Fruit fly (Drosophila melanogaster) whole organism, embryonic: ENCODE results near the gene CG15543.

Experiments used
- Aef1 ChIP-seq: fragments of 200-800 bp; sonication (Bioruptor generic); IDR thresholded peaks from 3 replicates; pipeline ENCODE4 v1.3.6; 2022; ENCODE audit warnings: missing biosample characterization, missing genetic modification characterization
- B-H1 ChIP-seq: fragments of 200-800 bp; sonication (Bioruptor generic); IDR thresholded peaks from 3 replicates; pipeline ENCODE4 v1.3.6; 2022; ENCODE audit warnings: missing biosample characterization, missing genetic modification characterization
- Blimp-1 ChIP-seq: fragments of 200-800 bp; sonication (Bioruptor generic); optimal IDR thresholded peaks from 3 replicates; lab custom pipeline; 2018; ENCODE audit warnings: missing biosample characterization, missing genetic modification characterization, mild to moderate bottlenecking, moderate library complexity, missing genetic modification reagents
- CG10321 ChIP-seq: fragments of 200-800 bp; sonication (Bioruptor generic); IDR thresholded peaks from 2 replicates; pipeline ENCODE4 v1.3.6; 2022; ENCODE audit warnings: missing biosample characterization, missing genetic modification characterization
- CG10543 ChIP-seq: fragments of 200-800 bp; sonication (Bioruptor generic); optimal IDR thresholded peaks from 3 replicates; lab custom pipeline; 2017; ENCODE audit warnings: missing biosample characterization, mild to moderate bottlenecking, missing genetic modification characterization, moderate library complexity
- CG10959 ChIP-seq: fragments of 200-800 bp; sonication (Bioruptor generic); IDR thresholded peaks from 2 replicates; pipeline ENCODE4 v1.3.6; 2022; ENCODE audit warnings: missing biosample characterization, missing genetic modification characterization
- CG11504 ChIP-seq: fragments of 200-800 bp; sonication (Bioruptor generic); optimal IDR thresholded peaks from 3 replicates; lab custom pipeline; 2019; ENCODE audit warnings: missing biosample characterization, mild to moderate bottlenecking, missing genetic modification characterization, moderate library complexity
- CG12299 ChIP-seq: fragments of 200-800 bp; sonication (Bioruptor generic); optimal IDR thresholded peaks from 2 replicates; lab custom pipeline; 2018; ENCODE audit warnings: missing biosample characterization, mild to moderate bottlenecking, missing genetic modification characterization
- CG13775 ChIP-seq: fragments of 200-800 bp; sonication (Bioruptor generic); optimal IDR thresholded peaks from 3 replicates; lab custom pipeline; 2017; ENCODE audit warnings: missing biosample characterization, mild to moderate bottlenecking, missing genetic modification characterization
- CG13894 ChIP-seq: fragments of 200-800 bp; sonication (Bioruptor generic); optimal IDR thresholded peaks from 3 replicates; lab custom pipeline; 2018; ENCODE audit warnings: missing biosample characterization, mild to moderate bottlenecking, missing genetic modification characterization, moderate library complexity
- CG14860 ChIP-seq: fragments of 200-800 bp; sonication (Bioruptor generic); IDR thresholded peaks from 3 replicates; pipeline ENCODE4 v1.3.6; 2022; ENCODE audit warnings: missing biosample characterization, missing genetic modification characterization; ENCODE audit not compliant: partially characterized antibody
- CG31441 ChIP-seq: fragments of 200-800 bp; sonication (Bioruptor generic); IDR thresholded peaks from 2 replicates; pipeline ENCODE4 v1.3.6; 2022; ENCODE audit warnings: missing biosample characterization, missing genetic modification characterization
- CG34422 ChIP-seq: fragments of 200-800 bp; sonication (Bioruptor generic); IDR thresholded peaks from 3 replicates; pipeline ENCODE4 v1.3.6; 2022; ENCODE audit warnings: missing biosample characterization, missing genetic modification characterization
- CG7271 ChIP-seq: fragments of 200-800 bp; sonication (Bioruptor generic); optimal IDR thresholded peaks from 2 replicates; lab custom pipeline; 2018; ENCODE audit warnings: missing biosample characterization, mild to moderate bottlenecking, missing genetic modification characterization, moderate library complexity
- CG8359 ChIP-seq: fragments of 200-800 bp; sonication (Bioruptor generic); optimal IDR thresholded peaks from 2 replicates; lab custom pipeline; 2017; ENCODE audit warnings: missing biosample characterization, mild to moderate bottlenecking, missing genetic modification characterization, borderline replicate concordance
- CG9727 ChIP-seq: fragments of 200-800 bp; sonication (Bioruptor generic); optimal IDR thresholded peaks from 3 replicates; lab custom pipeline; 2017; ENCODE audit warnings: missing biosample characterization, mild to moderate bottlenecking, missing genetic modification characterization
- CG9817 ChIP-seq: fragments of 200-800 bp; sonication (Bioruptor generic); optimal IDR thresholded peaks from 2 replicates; lab custom pipeline; 2018; ENCODE audit warnings: missing biosample characterization, mild to moderate bottlenecking, missing genetic modification characterization, moderate library complexity
- CTCF ChIP-seq: fragments of 200-800 bp; sonication (Bioruptor generic); optimal IDR thresholded peaks from 2 replicates; lab custom pipeline; 2017; ENCODE audit warnings: missing biosample characterization, mild to moderate bottlenecking, missing genetic modification characterization, moderate library complexity
- Dbx ChIP-seq: fragments of 200-800 bp; sonication (Bioruptor generic); IDR thresholded peaks from 3 replicates; pipeline ENCODE4 v1.3.6; 2022; ENCODE audit warnings: missing biosample characterization, missing genetic modification characterization
- Drgx ChIP-seq: fragments of 200-800 bp; sonication (Bioruptor generic); IDR thresholded peaks from 2 replicates; pipeline ENCODE4 v1.3.6; 2022; ENCODE audit warnings: missing biosample characterization, missing genetic modification characterization
- Ets65A ChIP-seq: fragments of 200-800 bp; sonication (Bioruptor generic); peaks from one replicate; lab custom pipeline; 2016; ENCODE audit warnings: missing biosample characterization, missing genetic modification characterization
- Jarid2 ChIP-seq: fragments of 200-800 bp; sonication (Bioruptor generic); optimal IDR thresholded peaks from 3 replicates; lab custom pipeline; 2017; ENCODE audit warnings: mild to moderate bottlenecking, missing biosample characterization, missing genetic modification reagents, missing genetic modification characterization
- MTF-1 ChIP-seq: fragments of 200-800 bp; sonication (Bioruptor generic); optimal IDR thresholded peaks from 2 replicates; lab custom pipeline; 2018; ENCODE audit warnings: missing biosample characterization, mild to moderate bottlenecking, missing genetic modification characterization, borderline replicate concordance
- Myb ChIP-seq: fragments of 200-800 bp; sonication (Bioruptor generic); optimal IDR thresholded peaks from 2 replicates; lab custom pipeline; 2016; ENCODE audit warnings: missing biosample characterization, missing genetic modification characterization
- Optix ChIP-seq: fragments of 200-800 bp; sonication (Bioruptor generic); IDR thresholded peaks from 3 replicates; pipeline ENCODE4 v1.3.6; 2022; ENCODE audit warnings: missing biosample characterization, missing genetic modification characterization
- Side ChIP-seq: fragments of 200-800 bp; sonication (Bioruptor generic); optimal IDR thresholded peaks from 2 replicates; lab custom pipeline; 2016; ENCODE audit warnings: missing biosample characterization, missing genetic modification characterization
- Spps ChIP-seq: fragments of 200-800 bp; sonication (Bioruptor generic); optimal IDR thresholded peaks from 2 replicates; lab custom pipeline; 2018; ENCODE audit warnings: missing biosample characterization, mild to moderate bottlenecking, missing genetic modification characterization
- Sry-β ChIP-seq: fragments of 200-800 bp; sonication (Bioruptor generic); optimal IDR thresholded peaks from 2 replicates; lab custom pipeline; 2018; ENCODE audit warnings: missing biosample characterization, mild to moderate bottlenecking, missing genetic modification characterization, moderate library complexity
- ci ChIP-seq: fragments of 200-800 bp; sonication (Bioruptor generic); IDR thresholded peaks from 3 replicates; pipeline ENCODE4 v1.3.6; 2022; ENCODE audit warnings: missing biosample characterization, missing genetic modification characterization
- croc ChIP-seq: fragments of 200-800 bp; sonication (Bioruptor generic); conservative IDR thresholded peaks from 3 replicates; pipeline ENCODE4 v1.3.6; 2022; ENCODE audit warnings: missing biosample characterization, missing genetic modification characterization
- crol ChIP-seq: fragments of 200-800 bp; sonication (Bioruptor generic); IDR thresholded peaks from 2 replicates; pipeline ENCODE4 v1.3.6; 2022; ENCODE audit warnings: missing biosample characterization, missing genetic modification characterization
- dmrt11E ChIP-seq: fragments of 200-800 bp; sonication (Bioruptor generic); optimal IDR thresholded peaks from 3 replicates; lab custom pipeline; 2018; ENCODE audit warnings: missing biosample characterization, mild to moderate bottlenecking, missing genetic modification characterization, moderate library complexity
- esg ChIP-seq: fragments of 200-800 bp; sonication (Bioruptor generic); conservative IDR thresholded peaks from 2 replicates; pipeline ENCODE4 v1.3.6; 2022; ENCODE audit warnings: missing biosample characterization, missing genetic modification characterization
- gcm2 ChIP-seq: fragments of 200-800 bp; sonication (Bioruptor generic); optimal IDR thresholded peaks from 2 replicates; lab custom pipeline; 2016; ENCODE audit warnings: missing biosample characterization, missing genetic modification characterization
- gsb-n ChIP-seq: fragments of 200-800 bp; sonication (Bioruptor generic); optimal IDR thresholded peaks from 3 replicates; lab custom pipeline; 2018; ENCODE audit warnings: missing biosample characterization, mild to moderate bottlenecking, missing genetic modification characterization
- inv ChIP-seq: fragments of 200-800 bp; sonication (Bioruptor generic); IDR thresholded peaks from 2 replicates; pipeline ENCODE4 v1.3.6; 2022; ENCODE audit warnings: missing biosample characterization, missing genetic modification characterization; ENCODE audit not compliant: partially characterized antibody
- lab ChIP-seq: fragments of 200-800 bp; sonication (Bioruptor generic); optimal IDR thresholded peaks from 3 replicates; lab custom pipeline; 2017; ENCODE audit warnings: missing biosample characterization, missing genetic modification characterization, mild to moderate bottlenecking, moderate library complexity, missing genetic modification reagents
- oc ChIP-seq: fragments of 200-800 bp; sonication (Bioruptor generic); optimal IDR thresholded peaks from 2 replicates; lab custom pipeline; 2018; ENCODE audit warnings: missing biosample characterization, mild to moderate bottlenecking, missing genetic modification characterization, moderate library complexity
- onecut ChIP-seq: fragments of 200-800 bp; sonication (Bioruptor generic); IDR thresholded peaks from 2 replicates; pipeline ENCODE4 v1.3.6; 2022; ENCODE audit warnings: missing biosample characterization, missing genetic modification characterization
- otp ChIP-seq: fragments of 200-800 bp; sonication (Bioruptor generic); IDR thresholded peaks from 3 replicates; pipeline ENCODE4, ENCODE4 v1.3.6; 2022; ENCODE audit warnings: missing biosample characterization, missing genetic modification characterization
- phol ChIP-seq: fragments of 200-800 bp; sonication (Bioruptor generic); optimal IDR thresholded peaks from 3 replicates; lab custom pipeline; 2018; ENCODE audit warnings: missing biosample characterization, mild to moderate bottlenecking, missing genetic modification characterization, moderate library complexity
- pros ChIP-seq: fragments of 200-800 bp; sonication (Bioruptor generic); optimal IDR thresholded peaks from 3 replicates; lab custom pipeline; 2019; ENCODE audit warnings: missing biosample characterization, mild to moderate bottlenecking, missing genetic modification characterization, moderate library complexity
- tap ChIP-seq: fragments of 200-800 bp; optimal IDR thresholded peaks from 3 replicates; lab custom pipeline; 2019; ENCODE audit warnings: missing biosample characterization, mild to moderate bottlenecking, missing genetic modification characterization, moderate library complexity
- trem ChIP-seq: fragments of 200-800 bp; optimal IDR thresholded peaks from 3 replicates; lab custom pipeline; 2019; ENCODE audit warnings: missing biosample characterization, mild to moderate bottlenecking, missing genetic modification characterization, moderate library complexity
- vvl ChIP-seq: fragments of 200-800 bp; sonication (Bioruptor generic); IDR thresholded peaks from 2 replicates; pipeline ENCODE4 v1.3.6; 2022; ENCODE audit warnings: missing biosample characterization, missing genetic modification characterization
- yki ChIP-seq: fragments of >200 bp; optimal IDR thresholded peaks from 3 replicates; lab custom pipeline; 2018
- z ChIP-seq: fragments of 200-800 bp; sonication (Bioruptor generic); IDR thresholded peaks from 3 replicates; pipeline ENCODE4 v1.3.6; 2022; ENCODE audit warnings: missing biosample characterization, missing genetic modification characterization
- zf30C ChIP-seq: fragments of 200-800 bp; sonication (Bioruptor generic); optimal IDR thresholded peaks from 3 replicates; lab custom pipeline; 2018; ENCODE audit warnings: missing biosample characterization, mild to moderate bottlenecking, missing genetic modification characterization

CG15543 gene

DNA sequence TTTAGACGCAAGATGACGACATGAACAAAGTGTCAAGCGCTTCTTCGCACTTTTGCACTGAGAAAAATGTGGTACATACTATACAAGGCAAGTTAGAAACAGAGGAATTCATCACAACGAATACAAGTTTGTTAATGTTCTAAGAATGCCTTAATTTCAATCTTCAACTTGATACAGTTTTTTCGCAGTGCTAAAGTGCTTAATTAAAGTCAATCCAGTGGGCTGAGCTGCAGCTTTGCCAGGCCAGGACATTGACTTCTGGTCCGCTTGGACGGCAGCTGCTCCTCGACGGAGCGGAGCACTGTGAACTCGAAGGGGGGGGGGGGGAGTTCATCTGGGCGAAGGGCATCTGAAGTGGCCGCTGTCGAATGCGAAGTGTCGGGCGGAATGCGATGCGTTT, 13.5 kb downstream of the CG15543 start:
- no peak for TF ChIP-seq Dbx (GFP tag; lab: Robert Waterston, UW)
- TF ChIP-seq CG13775 (GFP tag; lab: Kevin White, UChicago): no peak
- no peak for TF ChIP-seq inv
- no peak for TF ChIP-seq CG10543 (GFP tag; lab: Kevin White, UChicago)
- TF ChIP-seq CG10321 (GFP tag; lab: Robert Waterston, UW): no peak
- TF ChIP-seq CG9817 (tag; lab: Kevin White, UChicago): no peak
- TF ChIP-seq CG7271 (tag; lab: Kevin White, UChicago): no peak

DNA sequence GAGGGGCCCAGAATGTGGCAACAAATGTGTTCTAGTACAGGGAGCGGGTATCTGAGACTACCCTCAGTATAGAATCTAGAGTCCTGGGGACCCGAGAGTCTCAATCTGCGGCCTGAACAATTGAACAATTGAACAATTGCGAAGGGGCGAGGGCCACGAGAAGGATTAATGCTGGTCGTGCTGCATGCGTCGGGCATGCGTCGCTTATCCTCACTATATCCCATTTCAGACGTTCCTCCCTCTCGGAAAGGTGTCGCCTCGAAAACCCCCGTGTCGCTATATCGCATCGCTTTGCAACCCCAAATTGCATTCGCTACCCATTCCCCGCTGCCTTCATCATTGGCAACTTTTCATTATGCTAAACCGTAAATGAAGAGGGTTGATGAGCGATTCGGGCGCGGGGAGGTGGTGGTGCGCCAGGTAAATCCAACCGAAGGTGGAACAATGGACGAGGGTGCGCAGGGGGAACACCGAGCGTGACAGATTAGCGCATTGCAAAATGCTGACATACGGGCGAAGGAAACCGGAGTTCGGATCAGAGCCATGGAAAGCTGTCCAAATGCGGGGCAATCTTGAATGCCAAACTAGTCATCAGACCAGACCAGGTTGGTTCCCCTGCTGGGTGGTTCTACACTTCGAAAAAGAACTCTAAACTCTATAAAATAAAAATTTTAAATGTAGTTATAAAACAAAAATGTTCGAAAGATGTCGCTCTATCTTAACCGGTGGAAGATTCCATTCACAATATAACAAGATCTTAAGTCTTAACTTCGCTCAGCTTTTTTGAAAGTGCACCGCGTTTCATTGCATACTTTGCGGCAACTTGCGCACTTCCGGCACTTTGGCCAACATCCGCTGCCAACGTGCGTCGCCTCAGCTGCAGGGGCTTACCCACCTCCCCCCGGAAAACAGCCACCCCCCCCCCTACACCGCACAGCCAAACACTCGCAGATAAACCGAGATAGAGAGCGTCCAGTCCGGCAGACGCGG, 16.3 kb downstream of the CG15543 start:
- TF ChIP-seq CG11504 (tag; lab: Kevin White, UChicago) (peak; percentile 29), CG10959 (GFP tag; lab: Robert Waterston, UW) (no peak), Blimp-1 (GFP tag; lab: Kevin White, UChicago) (peak; percentile 24), zf30C (GFP tag; lab: Kevin White, UChicago) (peak; percentile 20), esg (GFP tag; lab: Robert Waterston, UW) (no peak), otp (GFP tag; lab: Robert Waterston, UW) (0 out of 3 replicates have a peak, but pooled peaks have one; percentile 19), CG8359 (peak; percentile 5), MTF-1 (GFP tag; lab: Kevin White, UChicago) (no peak), Optix (GFP tag; lab: Robert Waterston, UW) (peak; percentile 50; the same call in 1 of the 3 replicates), onecut (GFP tag; lab: Robert Waterston, UW) (no peak), gsb-n (peak; percentile 96), pros (GFP tag; lab: Kevin White, UChicago) (peak; percentile 95), gcm2 (no peak), CG14860 (no peak), tap (tag; lab: Kevin White, UChicago) (peak; percentile 40), Jarid2 (GFP tag; lab: Kevin White, UChicago) (no peak), dmrt11E (tag; lab: Kevin White, UChicago) (peak; percentile 18), CG9727 (peak; percentile 5), CTCF (GFP tag; lab: Kevin White, UChicago) (peak; percentile 39), CG13894 (tag; lab: Kevin White, UChicago) (no peak), oc (tag; lab: Kevin White, UChicago) (peak; percentile 72), Spps (tag; lab: Kevin White, UChicago) (no peak), crol (GFP tag; lab: Robert Waterston, UW) (peak; percentile 80), vvl (peak; percentile 28; the same call in 1 of the 2 replicates), croc (no peak), lab (GFP tag; lab: Kevin White, UChicago) (peak; percentile 19), Ets65A (peak; percentile 10), ci (GFP tag; lab: Robert Waterston, UW) (peak; percentile 62; the same call in 1 of the 3 replicates), Myb (no peak), Drgx (GFP tag; lab: Robert Waterston, UW) (no peak), Aef1 (GFP tag; lab: Robert Waterston, UW) (no peak), CG34422 (no peak), B-H1 (GFP tag; lab: Robert Waterston, UW) (no peak; the same call in 2 of the 3 replicates), Side (GFP tag; lab: Kevin White, UChicago) (no peak), phol (tag; lab: Kevin White, UChicago) (peak; percentile 15), CG12299 (tag; lab: Kevin White, UChicago) (no peak), Sry-β (GFP tag; lab: Kevin White, UChicago) (no peak), z (GFP tag; lab: Robert Waterston, UW) (0 out of 3 replicates have a peak, but pooled peaks have one; percentile 37), yki (lab: Kevin White, UChicago) (no peak), trem (tag; lab: Kevin White, UChicago) (peak; percentile 27), CG31441 (GFP tag; lab: Robert Waterston, UW) (peak; percentile 55)
